Worm (Caenorhabditis elegans): Measurements from ENCODE around the gene twk-17.

twk-17 gene

DNA sequence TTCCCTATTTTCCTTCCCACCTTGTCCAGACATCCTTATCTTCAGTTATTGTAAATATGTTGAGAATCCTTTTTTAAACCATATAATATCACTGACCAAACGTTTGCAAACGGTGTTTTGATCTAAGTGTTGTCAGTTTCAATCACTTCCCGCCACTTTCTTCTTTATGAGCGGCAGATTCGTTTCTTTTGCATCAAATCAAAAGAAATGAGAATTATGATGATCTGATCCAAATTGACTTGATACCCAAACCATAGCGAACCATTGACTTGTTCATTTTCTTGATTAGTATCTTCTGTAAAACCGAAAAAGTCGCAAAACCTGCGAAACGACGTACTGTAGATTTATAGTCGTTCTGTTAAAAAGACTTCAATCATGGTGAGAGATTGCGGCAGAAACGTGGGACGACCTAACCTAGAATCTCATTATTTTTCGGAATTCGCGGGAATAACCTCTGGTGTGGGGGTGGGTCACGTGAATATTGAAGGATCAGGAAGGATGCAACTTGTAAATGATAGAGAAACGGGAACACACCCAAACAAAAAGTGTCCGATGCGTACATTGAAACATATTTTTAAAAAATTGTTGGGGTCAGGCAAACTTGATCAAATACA is 13.8 kb downstream of the twk-17 start:
- TF ChIP-seq hmg-4 (GFP tag; optimal IDR thresholded peaks at IDR 0.05) (no peak), hmbx-1 (tag; optimal IDR thresholded peaks at IDR 0.05) (no peak), tbx-11 (GFP tag; IDR thresholded peaks at IDR 0.05) (no peak), ets-7 (tag; optimal IDR thresholded peaks at IDR 0.05) (no peak), ceh-13 (GFP tag; optimal IDR thresholded peaks at IDR 0.05) (no peak), aly-1 (tag; optimal IDR thresholded peaks at IDR 0.05) (no peak)

DNA sequence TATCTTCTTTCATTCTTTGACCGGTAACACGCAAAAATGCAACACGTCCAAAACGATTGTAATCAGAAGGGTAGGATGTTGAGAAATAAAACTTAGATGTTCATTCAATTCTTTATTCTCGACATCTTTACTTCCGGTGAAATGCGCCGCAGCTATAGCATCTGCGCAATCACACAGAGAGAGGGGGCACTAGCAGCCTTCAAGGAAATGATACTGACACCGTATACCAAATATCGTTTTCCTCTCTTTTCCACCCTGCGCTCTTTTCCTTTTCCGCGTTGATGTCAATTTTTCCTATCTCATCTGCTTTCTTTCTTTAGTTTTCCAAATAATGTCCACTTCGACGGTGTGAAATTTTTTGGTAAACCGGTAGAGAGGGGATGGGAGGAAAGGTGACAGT is 17.1 kb downstream of the twk-17 start:
- TF ChIP-seq tbx-11 (GFP tag; IDR thresholded peaks at IDR 0.05): no peak
- no peak for TF ChIP-seq aly-1 (tag; optimal IDR thresholded peaks at IDR 0.05)
- TF ChIP-seq sea-1 (GFP tag; conservative IDR thresholded peaks at IDR 0.05): no peak
- no peak for TF ChIP-seq F13C5.2 (tag; optimal IDR thresholded peaks at IDR 0.05)
- no peak for TF ChIP-seq ets-7 (tag; optimal IDR thresholded peaks at IDR 0.05)
- TF ChIP-seq hmg-4 (GFP tag; optimal IDR thresholded peaks at IDR 0.05): no peak
- TF ChIP-seq ceh-36 (tag; optimal IDR thresholded peaks at IDR 0.05): no peak

DNA sequence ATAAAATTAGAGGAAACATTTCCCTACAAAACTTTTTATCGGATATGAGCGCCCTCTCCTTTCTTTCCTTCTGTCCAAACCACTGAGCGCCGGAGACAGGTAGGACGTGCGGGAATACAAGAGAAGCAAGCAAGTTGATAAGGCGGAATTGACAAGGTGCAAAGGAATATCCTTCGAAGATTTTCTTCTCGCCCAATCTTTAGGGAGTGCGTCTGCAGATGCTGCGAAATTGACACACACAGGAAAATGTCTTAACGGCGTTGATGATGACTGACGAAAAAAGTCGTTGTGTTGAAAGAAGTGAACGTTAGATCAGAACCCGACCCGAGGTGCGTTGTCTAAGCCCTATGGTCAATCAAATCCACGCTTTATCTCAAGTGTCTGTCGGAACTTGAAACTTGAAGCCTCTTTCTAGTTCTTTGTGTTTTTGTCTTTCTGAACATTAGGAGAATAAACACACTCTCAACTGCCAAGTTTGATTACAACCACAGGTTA is 20.1 kb downstream of the twk-17 start:
- TF ChIP-seq hmbx-1 (tag; optimal IDR thresholded peaks at IDR 0.05): no peak
- no peak for TF ChIP-seq B0310.2 (tag; optimal IDR thresholded peaks at IDR 0.05)
- TF ChIP-seq hnd-1 (tag; optimal IDR thresholded peaks at IDR 0.05): no peak
- TF ChIP-seq hmg-4 (GFP tag; optimal IDR thresholded peaks at IDR 0.05): no peak
- TF ChIP-seq scrt-1 (GFP tag; IDR thresholded peaks at IDR 0.05): no peak
- TF ChIP-seq ceh-13 (GFP tag; optimal IDR thresholded peaks at IDR 0.05): no peak
- no peak for TF ChIP-seq pes-1 (GFP tag; IDR thresholded peaks at IDR 0.05)
- no peak for TF ChIP-seq ama-1 (optimal IDR thresholded peaks at IDR 0.05)
- no peak for TF ChIP-seq tbx-37 (GFP tag; conservative IDR thresholded peaks at IDR 0.05)
- TF ChIP-seq ceh-36 (tag; optimal IDR thresholded peaks at IDR 0.05): no peak
- TF ChIP-seq tbx-11 (GFP tag; IDR thresholded peaks at IDR 0.05): no peak
- no peak for TF ChIP-seq F13C5.2 (tag; optimal IDR thresholded peaks at IDR 0.05)
- no peak for TF ChIP-seq ets-7 (tag; optimal IDR thresholded peaks at IDR 0.05)
- no peak for TF ChIP-seq aly-1 (tag; optimal IDR thresholded peaks at IDR 0.05)
- no peak for TF ChIP-seq sea-1 (GFP tag; conservative IDR thresholded peaks at IDR 0.05)
- no peak for TF ChIP-seq tra-4 (tag; optimal IDR thresholded peaks at IDR 0.05)
- no peak for TF ChIP-seq flt-1 (GFP tag; IDR thresholded peaks at IDR 0.05)

DNA sequence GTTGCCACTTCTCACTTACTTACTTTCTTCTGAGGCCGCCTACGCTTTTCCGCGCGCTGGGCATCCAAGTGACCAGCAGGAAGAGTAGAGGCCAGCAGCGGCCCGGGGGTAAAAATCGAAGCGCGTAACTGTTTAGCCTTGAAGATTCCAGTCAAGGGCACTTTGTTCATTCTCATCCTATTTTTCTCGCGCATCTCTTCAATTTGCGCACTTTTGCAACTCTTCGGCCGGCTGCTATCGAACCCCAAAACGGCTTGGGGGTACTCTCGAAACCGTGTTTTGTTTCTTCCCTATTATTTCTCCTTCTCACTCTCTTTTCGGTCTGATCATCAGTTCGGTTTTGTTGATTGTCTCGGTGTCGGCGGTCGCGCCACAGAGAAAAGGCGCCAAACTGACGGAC is 21.3 kb downstream of the twk-17 start:
- TF ChIP-seq tra-4 (tag; optimal IDR thresholded peaks at IDR 0.05): no peak

DNA sequence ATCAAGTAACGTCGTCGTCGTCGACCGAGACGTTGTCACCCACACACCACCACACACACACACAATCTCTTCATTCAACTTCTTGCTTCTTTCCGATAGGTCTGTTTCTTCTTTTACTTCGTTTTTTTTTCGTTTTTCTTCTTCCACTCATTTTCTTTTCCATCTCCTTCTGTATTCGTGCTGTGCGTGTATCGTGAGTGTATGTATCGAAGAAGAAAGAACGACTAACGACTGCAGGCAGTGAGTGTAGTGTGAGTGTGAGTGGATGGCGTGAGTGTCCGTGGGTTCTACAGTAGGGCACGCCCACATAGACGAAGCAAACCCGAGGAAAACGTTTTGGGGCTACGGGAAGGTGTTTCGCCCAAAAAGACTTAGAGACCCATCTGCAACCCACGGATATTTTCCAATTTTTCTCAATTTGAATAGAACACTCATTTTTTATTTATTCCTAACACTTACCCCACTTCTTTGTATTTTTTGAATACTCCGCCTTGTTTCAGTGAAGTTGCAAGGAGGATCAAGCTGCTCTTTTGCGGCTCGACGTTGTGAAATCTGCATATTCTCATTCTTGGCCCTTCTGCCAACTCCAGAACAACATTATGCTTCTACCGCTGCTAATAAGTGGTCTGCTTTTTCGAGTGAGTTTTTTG is 22.1 kb downstream of the twk-17 start, which contains the start of gene adt-2:
adt-2 (plus strand) TSS at position 600 of the 650 bp plus-strand sequence.
- TF ChIP-seq ceh-36 (tag; optimal IDR thresholded peaks at IDR 0.05) (no peak), ceh-13 (GFP tag; optimal IDR thresholded peaks at IDR 0.05) (no peak), flt-1 (GFP tag; IDR thresholded peaks at IDR 0.05) (no peak), pes-1 (GFP tag; IDR thresholded peaks at IDR 0.05) (no peak), B0310.2 (tag; optimal IDR thresholded peaks at IDR 0.05) (no peak), hmbx-1 (tag; optimal IDR thresholded peaks at IDR 0.05) (no peak), sea-1 (GFP tag; conservative IDR thresholded peaks at IDR 0.05) (no peak), hnd-1 (tag; optimal IDR thresholded peaks at IDR 0.05) (no peak), ets-7 (tag; optimal IDR thresholded peaks at IDR 0.05) (no peak), hmg-4 (GFP tag; optimal IDR thresholded peaks at IDR 0.05) (no peak), F13C5.2 (tag; optimal IDR thresholded peaks at IDR 0.05) (no peak), tbx-37 (GFP tag; conservative IDR thresholded peaks at IDR 0.05) (no peak), tbx-11 (GFP tag; IDR thresholded peaks at IDR 0.05) (no peak), scrt-1 (GFP tag; IDR thresholded peaks at IDR 0.05) (no peak), tra-4 (tag; optimal IDR thresholded peaks at IDR 0.05) (no peak), ama-1 (optimal IDR thresholded peaks at IDR 0.05) (no peak), aly-1 (tag; optimal IDR thresholded peaks at IDR 0.05) (no peak)

DNA sequence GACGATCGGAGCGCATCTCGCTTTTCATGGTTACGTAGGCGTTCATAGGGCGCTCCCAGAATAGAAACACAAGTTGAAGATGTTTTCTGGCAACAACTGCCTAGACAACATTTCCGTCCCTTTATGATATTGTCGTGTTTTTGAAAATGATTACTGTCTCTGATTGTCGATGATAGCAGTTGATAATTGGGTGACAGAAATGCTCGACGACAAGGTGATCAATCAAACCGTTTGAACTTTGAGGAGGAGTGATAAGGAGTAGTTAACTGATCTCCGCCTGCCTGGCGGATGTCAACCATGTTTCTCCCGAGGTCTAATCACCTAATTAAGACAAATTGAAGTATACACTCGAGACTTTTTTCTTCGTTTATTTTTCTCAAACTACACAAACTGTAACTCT is 24.0 kb downstream of the twk-17 start:
- TF ChIP-seq tbx-37 (GFP tag; conservative IDR thresholded peaks at IDR 0.05): no peak
- no peak for TF ChIP-seq hnd-1 (tag; optimal IDR thresholded peaks at IDR 0.05)
- TF ChIP-seq pes-1 (GFP tag; IDR thresholded peaks at IDR 0.05): no peak
- TF ChIP-seq tbx-11 (GFP tag; IDR thresholded peaks at IDR 0.05): no peak
- TF ChIP-seq sea-1 (GFP tag; conservative IDR thresholded peaks at IDR 0.05): no peak
- no peak for TF ChIP-seq scrt-1 (GFP tag; IDR thresholded peaks at IDR 0.05)
- TF ChIP-seq B0310.2 (tag; optimal IDR thresholded peaks at IDR 0.05): no peak
- no peak for TF ChIP-seq ets-7 (tag; optimal IDR thresholded peaks at IDR 0.05)
- TF ChIP-seq F13C5.2 (tag; optimal IDR thresholded peaks at IDR 0.05): no peak
- TF ChIP-seq ama-1 (optimal IDR thresholded peaks at IDR 0.05): no peak

DNA sequence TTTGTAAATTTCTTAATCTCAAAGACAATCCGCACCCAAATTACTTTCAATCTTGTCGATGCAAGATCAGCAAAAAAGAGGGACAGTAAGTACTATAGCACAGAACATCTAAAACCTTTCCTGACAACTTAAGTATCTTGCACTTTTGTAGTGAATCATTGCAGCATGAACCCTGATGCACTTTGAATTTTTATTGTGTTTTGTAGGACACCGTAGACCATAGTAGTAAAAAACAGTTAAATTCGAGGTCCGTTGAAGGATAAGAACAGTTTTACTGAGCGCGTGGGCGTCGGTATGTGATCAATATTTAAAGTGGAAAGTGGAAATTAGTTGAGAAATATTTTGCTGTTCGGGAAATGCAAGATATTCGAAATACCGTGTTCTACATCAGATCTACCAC is 25.7 kb downstream of the twk-17 start:
- no peak for TF ChIP-seq tra-4 (tag; optimal IDR thresholded peaks at IDR 0.05)
- no peak for TF ChIP-seq ceh-13 (GFP tag; optimal IDR thresholded peaks at IDR 0.05)
- no peak for TF ChIP-seq tbx-11 (GFP tag; IDR thresholded peaks at IDR 0.05)
- no peak for TF ChIP-seq tbx-37 (GFP tag; conservative IDR thresholded peaks at IDR 0.05)
- TF ChIP-seq scrt-1 (GFP tag; IDR thresholded peaks at IDR 0.05): no peak
- TF ChIP-seq pes-1 (GFP tag; IDR thresholded peaks at IDR 0.05): no peak
- TF ChIP-seq B0310.2 (tag; optimal IDR thresholded peaks at IDR 0.05): no peak
- no peak for TF ChIP-seq hnd-1 (tag; optimal IDR thresholded peaks at IDR 0.05)
- TF ChIP-seq sea-1 (GFP tag; conservative IDR thresholded peaks at IDR 0.05): no peak
- TF ChIP-seq ets-7 (tag; optimal IDR thresholded peaks at IDR 0.05): no peak
- no peak for TF ChIP-seq hmg-4 (GFP tag; optimal IDR thresholded peaks at IDR 0.05)
- TF ChIP-seq ama-1 (optimal IDR thresholded peaks at IDR 0.05): no peak

DNA sequence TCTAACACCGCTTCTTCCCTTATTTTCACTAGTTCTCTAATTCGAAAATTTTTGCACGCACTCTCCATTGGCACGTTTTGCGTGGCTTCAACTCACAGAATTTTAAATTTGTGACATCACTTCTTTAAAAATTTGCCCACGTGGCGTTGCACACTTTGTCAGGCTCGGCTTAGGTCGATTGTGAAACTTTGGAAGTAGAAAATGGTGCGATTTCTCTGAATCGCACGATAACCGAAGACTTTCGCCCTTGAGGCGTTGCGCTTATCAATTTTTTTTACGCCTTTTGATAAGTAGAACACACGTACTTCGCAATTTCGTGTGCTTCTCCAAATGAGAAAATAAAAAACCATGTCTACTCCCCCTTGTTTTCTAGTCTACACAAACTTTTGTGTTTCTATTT is 29.6 kb downstream of the twk-17 start:
- TF ChIP-seq ceh-13 (GFP tag; optimal IDR thresholded peaks at IDR 0.05) (no peak), B0310.2 (tag; optimal IDR thresholded peaks at IDR 0.05) (no peak), hmg-4 (GFP tag; optimal IDR thresholded peaks at IDR 0.05) (no peak), hnd-1 (tag; optimal IDR thresholded peaks at IDR 0.05) (no peak), pes-1 (GFP tag; IDR thresholded peaks at IDR 0.05) (no peak), tbx-11 (GFP tag; IDR thresholded peaks at IDR 0.05) (no peak), aly-1 (tag; optimal IDR thresholded peaks at IDR 0.05) (no peak), tbx-37 (GFP tag; conservative IDR thresholded peaks at IDR 0.05) (no peak), F13C5.2 (tag; optimal IDR thresholded peaks at IDR 0.05) (no peak), flt-1 (GFP tag; IDR thresholded peaks at IDR 0.05) (no peak), scrt-1 (GFP tag; IDR thresholded peaks at IDR 0.05) (no peak), hmbx-1 (tag; optimal IDR thresholded peaks at IDR 0.05) (no peak)
